Worm (Caenorhabditis elegans) whole organism, L1 larva: ENCODE results near the gene nhr-277.
"Not testable (repeated sequence)": the region's sequence is repeated elsewhere in the genome, so short reads cannot be mapped to it uniquely, and the experiment has no call there.

ENCODE experiments used
- efl-1 ChIP-seq, 4 experiments: fragments of 150-350 bp; optimal IDR thresholded peaks in 3 of 4; peaks in 1 of 4; 1 replicate in 1 of 4; 2 replicates in 3 of 4; lab custom pipeline; 2014; ENCODE audit warnings: missing biosample characterization in 2 of 4, missing genetic modification characterization in 2 of 4, missing genetic modification reagents in 2 of 4
- lin-13 ChIP-seq: fragments of 150-350 bp; optimal IDR thresholded peaks from 2 replicates; lab custom pipeline; 2014; ENCODE audit warnings: missing biosample characterization, missing genetic modification reagents, missing genetic modification characterization
- lin-14 ChIP-seq: fragments of 200-800 bp; sonication (Bioruptor generic); optimal IDR thresholded peaks from 2 replicates; lab custom pipeline; 2018; ENCODE audit warnings: mild to moderate bottlenecking, missing genetic modification characterization, moderate library complexity, missing compliant biosample characterization
- nhr-85 ChIP-seq: sonication (generic microtip); peaks from one replicate; lab custom pipeline; 2016; ENCODE audit warnings: missing genetic modification characterization, inconsistent platforms, missing compliant biosample characterization
- tbx-2 ChIP-seq: sonication (generic microtip); optimal IDR thresholded peaks from 2 replicates; lab custom pipeline; 2016; ENCODE audit warnings: missing genetic modification characterization, missing compliant biosample characterization
- vab-15 ChIP-seq: sonication (generic microtip); optimal IDR thresholded peaks from 2 replicates; lab custom pipeline; 2017; ENCODE audit warnings: missing genotype, mild to moderate bottlenecking, missing genetic modification characterization, missing compliant biosample characterization

The nhr-277 gene

ce11 chrIV:2788389-2788788, 45.6 kb downstream of the nhr-277 start, which contains the start of gene atln-1:
Gene atln-1, plus strand, starts transcription at chrIV:2788689.
- TF ChIP-seq vab-15 (tag; lab: Kevin White, UChicago); lin-14; tbx-2 (tag; lab: Kevin White, UChicago): not testable (repeated sequence)

- TF ChIP-seq nhr-85 (tag; lab: Kevin White, UChicago) (no peak), tbx-2 (tag; lab: Kevin White, UChicago) (no peak), efl-1 (optimal IDR thresholded peaks at IDR 0.05; lab: Kevin White, UChicago) (no peak), efl-1 (GFP tag; optimal IDR thresholded peaks at IDR 0.05 in 1 of 2; lab: Kevin White, UChicago) (peak in 1 of 2 experiments; percentile 25), lin-13 (GFP tag; lab: Kevin White, UChicago) (no peak)
Observed at ce11 chrIV:2793956-2794355, 51.2 kb downstream of the nhr-277 start.
